Worm (Caenorhabditis elegans): ENCODE data around the gene sre-45.
A peak's percentile ranks its signal among the peaks of the same experiment; 100 is the strongest.

sre-45 gene

DNA sequence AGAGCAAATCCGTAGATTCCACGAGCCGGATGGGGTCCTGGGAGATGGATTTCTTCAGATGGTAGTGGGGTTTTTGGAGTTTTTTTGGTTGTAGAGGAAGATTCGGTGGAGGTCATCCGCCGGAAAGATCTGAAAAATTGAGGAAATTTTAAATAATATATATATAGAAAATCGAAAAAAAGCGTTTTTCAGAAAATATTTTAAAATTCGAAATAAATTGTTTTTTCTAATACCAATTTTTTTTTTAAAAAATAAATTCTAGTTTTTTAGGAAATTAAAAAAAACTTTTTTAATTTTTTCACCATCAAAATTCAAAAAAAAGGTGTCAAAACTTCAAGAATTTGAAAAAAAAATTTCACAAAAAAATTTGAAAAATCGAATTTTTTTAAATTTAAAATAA lies 23.3 kb downstream of the sre-45 start, which contains the start of the genes noa-1 and Y48E1B.17:
Gene noa-1, minus strand, starts transcription at position 101 of the 400 bp plus-strand sequence.
Gene Y48E1B.17, minus strand, starts transcription at position 129 of the 400 bp plus-strand sequence.
- TF ChIP-seq nfya-1 (tag; optimal IDR thresholded peaks at IDR 0.05) (no peak), C08G9.2 (tag; optimal IDR thresholded peaks at IDR 0.05) (no peak), sox-4 (tag; optimal IDR thresholded peaks at IDR 0.05) (no peak), sdc-2 (tag; optimal IDR thresholded peaks at IDR 0.05) (no peak), Y22D7AL.16 (tag; optimal IDR thresholded peaks at IDR 0.05) (no peak)

- TF ChIP-seq mec-3 (tag; optimal IDR thresholded peaks at IDR 0.05; ENCODE audit: borderline replicate concordance) (no peak), ref-2 (tag; optimal IDR thresholded peaks at IDR 0.05) (no peak), lin-11 (tag; optimal IDR thresholded peaks at IDR 0.05) (no peak), pros-1 (tag; optimal IDR thresholded peaks at IDR 0.05) (no peak), syd-9 (tag; optimal IDR thresholded peaks at IDR 0.05) (no peak), ceh-48 (tag; optimal IDR thresholded peaks at IDR 0.05) (no peak), pax-1 (tag; optimal IDR thresholded peaks at IDR 0.05) (no peak), ceh-45 (GFP tag; IDR thresholded peaks at IDR 0.05) (no peak), nhr-232 (tag; optimal IDR thresholded peaks at IDR 0.05) (no peak), sox-4 (tag; optimal IDR thresholded peaks at IDR 0.05) (no peak), dve-1 (tag; optimal IDR thresholded peaks at IDR 0.05) (no peak)
Observed at ce11 chrII:13542991-13543390, 25.3 kb downstream of the sre-45 start.

ce11 chrII:13547545-13547944 lies 29.8 kb downstream of the sre-45 start, which contains the start of gene ddl-2:
Gene ddl-2, minus strand, starts transcription at chrII:13547645.
- TF ChIP-seq hlh-8 (tag; optimal IDR thresholded peaks at IDR 0.05), result no peak
- no peak for TF ChIP-seq lin-11 (tag; optimal IDR thresholded peaks at IDR 0.05)
- TF ChIP-seq ceh-6 (GFP tag; optimal IDR thresholded peaks at IDR 0.05), result no peak
- TF ChIP-seq npax-4 (tag; optimal IDR thresholded peaks at IDR 0.05), result no peak
- no peak for TF ChIP-seq ceh-9 (tag; optimal IDR thresholded peaks at IDR 0.05)
- TF ChIP-seq ceh-24 (tag; optimal IDR thresholded peaks at IDR 0.05), result no peak
- TF ChIP-seq pax-1 (tag; optimal IDR thresholded peaks at IDR 0.05), result no peak
- no peak for TF ChIP-seq ceh-2 (tag; optimal IDR thresholded peaks at IDR 0.05)
- no peak for TF ChIP-seq Y22D7AL.16 (tag; optimal IDR thresholded peaks at IDR 0.05)
- no peak for TF ChIP-seq madf-2 (tag; optimal IDR thresholded peaks at IDR 0.05)
- TF ChIP-seq hlh-13 (GFP tag; optimal IDR thresholded peaks at IDR 0.05), result no peak
- no peak for TF ChIP-seq eyg-1 (tag; optimal IDR thresholded peaks at IDR 0.05)
- TF ChIP-seq fkh-10 (GFP tag; optimal IDR thresholded peaks at IDR 0.05), result no peak
- no peak for TF ChIP-seq ceh-48 (tag; optimal IDR thresholded peaks at IDR 0.05)
- no peak for TF ChIP-seq pag-3 (tag; optimal IDR thresholded peaks at IDR 0.05; ENCODE audit: borderline replicate concordance)
- TF ChIP-seq F13H6.1 (tag; optimal IDR thresholded peaks at IDR 0.05), result no peak
- TF ChIP-seq ceh-19 (GFP tag; optimal IDR thresholded peaks at IDR 0.05), result no peak
- no peak for TF ChIP-seq rnt-1 (tag; optimal IDR thresholded peaks at IDR 0.05)
- TF ChIP-seq ceh-14 (tag; optimal IDR thresholded peaks at IDR 0.05), result no peak
- TF ChIP-seq ceh-45 (GFP tag; IDR thresholded peaks at IDR 0.05), result no peak

DNA sequence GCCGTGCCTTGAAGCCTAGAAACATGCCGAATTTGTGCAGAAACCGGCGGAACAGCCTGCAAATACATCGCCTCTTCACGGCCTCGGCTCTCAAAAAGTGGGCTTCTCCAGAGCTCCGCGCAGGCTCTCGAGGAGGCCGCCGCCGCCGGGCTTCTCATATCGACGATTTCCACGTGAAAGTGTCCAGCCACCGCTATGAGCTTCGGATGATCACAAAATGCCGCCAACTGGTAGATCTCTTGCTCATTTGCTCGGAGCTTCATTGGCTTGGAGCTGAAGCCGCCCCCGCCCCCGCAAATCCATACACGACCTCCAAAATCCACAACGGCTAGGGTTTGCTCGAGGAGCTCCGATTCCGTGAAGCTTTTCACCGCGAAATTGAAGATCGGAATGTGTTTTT lies 42.9 kb downstream of the sre-45 start:
- TF ChIP-seq hlh-30 (tag; optimal IDR thresholded peaks at IDR 0.05; ENCODE audit: insufficient read depth) (no peak), ceh-6 (GFP tag; optimal IDR thresholded peaks at IDR 0.05) (no peak), ceh-14 (tag; optimal IDR thresholded peaks at IDR 0.05) (no peak), elt-2 (tag; optimal IDR thresholded peaks at IDR 0.05) (no peak), ama-1 (optimal IDR thresholded peaks at IDR 0.05) (no peak), mec-3 (tag; optimal IDR thresholded peaks at IDR 0.05; ENCODE audit: borderline replicate concordance) (peak; percentile 80), nhr-11 (tag; optimal IDR thresholded peaks at IDR 0.05) (no peak)

ce11 chrII:13567871-13568270 lies 50.2 kb downstream of the sre-45 start, which contains the start of gene Y48E1B.3:
Gene Y48E1B.3, minus strand, starts transcription at chrII:13567971.
- TF ChIP-seq fax-1 (tag; optimal IDR thresholded peaks at IDR 0.05) (no peak), odd-2 (tag; optimal IDR thresholded peaks at IDR 0.05) (no peak)

All from whole organism, late embryonic.